Fruit fly (Drosophila melanogaster): ENCODE measurements around the gene CG10340.

dm6 chr3R:16646952-16647715 is 32.9 kb upstream of the CG10340 start, which contains the start of the genes CG10324 and CCT3:
- TF ChIP-seq usp (GFP tag; optimal IDR thresholded peaks at IDR 0.05) = no peak
- no peak for TF ChIP-seq Dll (optimal IDR thresholded peaks at IDR 0.05)
- no peak for TF ChIP-seq pan (optimal IDR thresholded peaks at IDR 0.05)
- TF ChIP-seq psq (optimal IDR thresholded peaks at IDR 0.05) = no peak
